Worm (Caenorhabditis elegans): ENCODE results near the gene ttr-8.

DNA sequence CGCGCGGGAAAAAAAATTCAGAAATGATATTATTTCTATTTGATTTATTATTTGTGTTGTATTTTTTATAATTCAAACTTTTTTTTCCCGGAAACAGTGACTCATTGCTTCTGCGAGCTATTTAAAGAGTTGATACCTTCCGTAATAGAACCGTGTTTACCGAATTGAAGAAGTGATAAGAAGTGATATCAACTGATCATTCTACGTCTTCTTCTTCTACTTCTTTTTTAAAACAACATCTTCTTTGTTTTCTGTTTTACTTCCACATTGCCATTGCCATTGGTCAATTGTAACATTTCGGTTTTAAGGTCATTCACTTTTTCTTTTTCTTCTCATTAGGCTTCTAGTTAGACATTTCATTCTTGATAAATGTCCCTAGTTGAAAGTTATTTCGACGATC is 951 bp upstream of the ttr-8 start, which contains the start of gene ttr-32:
- TF ChIP-seq alr-1 (tag; optimal IDR thresholded peaks at IDR 0.05): no peak
- no peak for TF ChIP-seq lin-11 (tag; optimal IDR thresholded peaks at IDR 0.05)
- no peak for TF ChIP-seq zag-1 (tag; optimal IDR thresholded peaks at IDR 0.05)
- no peak for TF ChIP-seq peb-1 (tag; optimal IDR thresholded peaks at IDR 0.05)
- TF ChIP-seq ztf-4 (tag; optimal IDR thresholded peaks at IDR 0.05): no peak
- no peak for TF ChIP-seq blmp-1 (tag; optimal IDR thresholded peaks at IDR 0.05; ENCODE audit: insufficient read depth)
- no peak for TF ChIP-seq F13H6.1 (tag; optimal IDR thresholded peaks at IDR 0.05)
- TF ChIP-seq gmeb-1 (tag; optimal IDR thresholded peaks at IDR 0.05): no peak
- TF ChIP-seq elt-3 (tag; optimal IDR thresholded peaks at IDR 0.05): no peak
- TF ChIP-seq mbf-1 (tag; optimal IDR thresholded peaks at IDR 0.05): no peak
- TF ChIP-seq unc-62 (GFP tag; optimal IDR thresholded peaks at IDR 0.05): no peak

Data from whole organism, L2 larva.